Fruit fly (Drosophila melanogaster): ENCODE data around the gene Pyroxd1.

- TF ChIP-seq Dek (tag; optimal IDR thresholded peaks at IDR 0.05) (no peak), fd102C (GFP tag; optimal IDR thresholded peaks at IDR 0.05) (no peak), schlank (tag; optimal IDR thresholded peaks at IDR 0.05) (no peak), lola (GFP tag; optimal IDR thresholded peaks at IDR 0.05) (no peak), odd (GFP tag; optimal IDR thresholded peaks at IDR 0.05) (no peak), jigr1 (GFP tag; IDR thresholded peaks at IDR 0.05) (no peak), zf30C (GFP tag; optimal IDR thresholded peaks at IDR 0.05) (no peak)
Measured at dm6 chr2L:20104050-20104449, 12.8 kb downstream of the Pyroxd1 start, which contains the start of gene CG13970.
